Fruit fly (Drosophila melanogaster): ENCODE measurements around the gene Lcp65Ac.

- no peak for TF ChIP-seq Abd-B (GFP tag; optimal IDR thresholded peaks at IDR 0.05)
- no peak for TF ChIP-seq CG32264 (GFP tag; optimal IDR thresholded peaks at IDR 0.05)
- no peak for TF ChIP-seq pan (optimal IDR thresholded peaks at IDR 0.05)
- no peak for TF ChIP-seq HLH106 (tag; optimal IDR thresholded peaks at IDR 0.05)
- TF ChIP-seq fru (GFP tag; optimal IDR thresholded peaks at IDR 0.05): no peak
- TF ChIP-seq psq (GFP tag; optimal IDR thresholded peaks at IDR 0.05): no peak
- TF ChIP-seq ey (GFP tag; optimal IDR thresholded peaks at IDR 0.05): no peak
- TF ChIP-seq rgr (GFP tag; optimal IDR thresholded peaks at IDR 0.05): no peak
- TF ChIP-seq Hr78 (GFP tag; optimal IDR thresholded peaks at IDR 0.05): no peak
- no peak for TF ChIP-seq Jra (GFP tag; optimal IDR thresholded peaks at IDR 0.05)
- no peak for TF ChIP-seq br (GFP tag; optimal IDR thresholded peaks at IDR 0.05)
Observed at dm6 chr3L:6103658-6104057, 41.0 kb upstream of the Lcp65Ac start.
